Worm (Caenorhabditis elegans) whole organism, L1 larva: ENCODE data around the gene C28D4.7.
A peak's percentile ranks its signal among the peaks of the same experiment; 100 is the strongest.
"Not testable (repeated sequence)": the region's sequence is repeated elsewhere in the genome, so short reads cannot be mapped to it uniquely, and the experiment has no call there.

Experiments
- F16B12.6 ChIP-seq: fragments of 150-350 bp; optimal IDR thresholded peaks from 2 replicates; lab custom pipeline; 2014; ENCODE audit warnings: missing biosample characterization, missing genetic modification characterization
- Y116A8C.19 ChIP-seq: sonication (generic microtip); optimal IDR thresholded peaks from 2 replicates; lab custom pipeline; 2016; ENCODE audit warnings: missing compliant biosample characterization, missing genetic modification characterization, borderline replicate concordance
- blmp-1 ChIP-seq: fragments of 150-350 bp; optimal IDR thresholded peaks from 2 replicates; lab custom pipeline; 2014; ENCODE audit warnings: missing biosample characterization, missing genetic modification characterization
- ceh-8 ChIP-seq: fragments of 200-800 bp; sonication (Bioruptor generic); optimal IDR thresholded peaks from 2 replicates; lab custom pipeline; 2018; ENCODE audit warnings: mild to moderate bottlenecking, missing genetic modification characterization, moderate library complexity, missing compliant biosample characterization
- dsc-1 ChIP-seq: sonication (generic microtip); optimal IDR thresholded peaks from 2 replicates; lab custom pipeline; 2016; ENCODE audit warnings: mild to moderate bottlenecking, missing genetic modification characterization, missing compliant biosample characterization
- efl-1 ChIP-seq, 4 experiments: fragments of 150-350 bp; optimal IDR thresholded peaks in 3 of 4; peaks in 1 of 4; 1 replicate in 1 of 4; 2 replicates in 3 of 4; lab custom pipeline; 2014; ENCODE audit warnings: missing biosample characterization in 2 of 4, missing genetic modification characterization in 2 of 4, missing genetic modification reagents in 2 of 4
- elt-3 ChIP-seq, 6 experiments: fragments of 150-350 bp in 1 of 6; sonication (generic microtip); optimal IDR thresholded peaks; 2 replicates each; lab custom pipeline; 2017 to 2018; ENCODE audit warnings: missing biosample characterization in 6 of 6, missing genetic modification characterization in 6 of 6, inconsistent platforms in 1 of 6
- fkh-10 ChIP-seq: sonication (generic microtip); optimal IDR thresholded peaks from 2 replicates; lab custom pipeline; 2017; ENCODE audit warnings: missing biosample characterization, missing genetic modification reagents, missing genetic modification characterization
- fos-1 ChIP-seq: fragments of 150-350 bp; optimal IDR thresholded peaks from 2 replicates; lab custom pipeline; 2014; ENCODE audit warnings: missing biosample characterization, missing genetic modification characterization
- grh-1 ChIP-seq: fragments of 200-800 bp; sonication (Bioruptor generic); IDR thresholded peaks from 2 replicates; pipeline ENCODE4 v1.3.6; 2022; ENCODE audit warnings: missing genetic modification reagents, missing genetic modification characterization, missing compliant biosample characterization
- irx-1 ChIP-seq: sonication (generic microtip); optimal IDR thresholded peaks from 2 replicates; lab custom pipeline; 2016; ENCODE audit warnings: missing genetic modification characterization, missing compliant biosample characterization
- lin-14 ChIP-seq: fragments of 200-800 bp; sonication (Bioruptor generic); optimal IDR thresholded peaks from 2 replicates; lab custom pipeline; 2018; ENCODE audit warnings: mild to moderate bottlenecking, missing genetic modification characterization, moderate library complexity, missing compliant biosample characterization
- lin-15B ChIP-seq: fragments of 150-350 bp; sonication (generic microtip); optimal IDR thresholded peaks from 3 replicates; lab custom pipeline; 2014; ENCODE audit warnings: missing biosample characterization, missing genetic modification characterization
- lin-35 ChIP-seq, 2 experiments: fragments of 150-350 bp; optimal IDR thresholded peaks; 2 replicates each; lab custom pipeline; 2014; ENCODE audit warnings: missing biosample characterization in 2 of 2, missing genetic modification characterization in 2 of 2, missing genetic modification reagents in 2 of 2
- lsy-2 ChIP-seq, 2 experiments: fragments of 150-350 bp; optimal IDR thresholded peaks; 2 replicates each; lab custom pipeline; 2014; ENCODE audit warnings: missing biosample characterization in 2 of 2, missing genetic modification characterization in 2 of 2
- nhr-19 ChIP-seq: fragments of 200-800 bp; sonication (Bioruptor generic); conservative IDR thresholded peaks from 2 replicates; pipeline ENCODE4 v1.3.6; 2022; ENCODE audit warnings: missing genetic modification characterization, missing compliant biosample characterization
- nhr-20 ChIP-seq: sonication (generic microtip); optimal IDR thresholded peaks from 2 replicates; lab custom pipeline; 2016; ENCODE audit warnings: mild to moderate bottlenecking, missing genetic modification characterization, missing compliant biosample characterization
- nhr-28 ChIP-seq: fragments of 150-350 bp; optimal IDR thresholded peaks from 2 replicates; lab custom pipeline; 2014; ENCODE audit warnings: missing biosample characterization, missing genetic modification characterization
- nhr-47 ChIP-seq: sonication (generic microtip); optimal IDR thresholded peaks from 2 replicates; lab custom pipeline; 2016; ENCODE audit warnings: mild to moderate bottlenecking, missing genetic modification characterization, moderate library complexity, missing compliant biosample characterization
- nhr-76 ChIP-seq: sonication (generic microtip); optimal IDR thresholded peaks from 2 replicates; lab custom pipeline; 2017; ENCODE audit warnings: missing biosample characterization, missing genetic modification characterization
- nhr-77 ChIP-seq: fragments of 150-350 bp; optimal IDR thresholded peaks from 2 replicates; lab custom pipeline; 2014; ENCODE audit warnings: missing biosample characterization, missing genetic modification characterization
- nhr-90 ChIP-seq: sonication (generic microtip); optimal IDR thresholded peaks from 2 replicates; lab custom pipeline; 2016; ENCODE audit warnings: mild to moderate bottlenecking, missing genetic modification characterization, missing compliant biosample characterization; ENCODE audit not compliant: poor library complexity
- pag-3 ChIP-seq: sonication (generic microtip); optimal IDR thresholded peaks from 2 replicates; lab custom pipeline; 2017; ENCODE audit warnings: missing genetic modification characterization, mild to moderate bottlenecking, missing compliant biosample characterization, antibody characterized with exemption, borderline replicate concordance; ENCODE audit not compliant: insufficient read depth
- pqm-1 ChIP-seq: sonication (generic microtip); optimal IDR thresholded peaks from 3 replicates; lab custom pipeline; 2017; ENCODE audit warnings: missing biosample characterization, missing genetic modification characterization
- sox-4 ChIP-seq: sonication (generic microtip); optimal IDR thresholded peaks from 2 replicates; lab custom pipeline; 2016; ENCODE audit warnings: missing genetic modification characterization, missing compliant biosample characterization
- tlp-1 ChIP-seq: fragments of 150-350 bp; optimal IDR thresholded peaks from 2 replicates; lab custom pipeline; 2014; ENCODE audit warnings: missing biosample characterization, missing genetic modification characterization
- unc-30 ChIP-seq: sonication (generic microtip); optimal IDR thresholded peaks from 2 replicates; lab custom pipeline; 2017; ENCODE audit warnings: missing biosample characterization, missing genetic modification characterization
- unc-86 ChIP-seq: sonication (generic microtip); optimal IDR thresholded peaks from 2 replicates; lab custom pipeline; 2016; ENCODE audit warnings: missing genetic modification characterization, missing compliant biosample characterization
- ztf-11 ChIP-seq, 2 experiments: sonication (generic microtip); optimal IDR thresholded peaks; 2 replicates each; lab custom pipeline; 2016 to 2017; ENCODE audit warnings: missing genetic modification characterization in 2 of 2, missing biosample characterization in 1 of 2, missing compliant biosample characterization in 1 of 2

The C28D4.7 gene

ce11 chrIV:9755713-9756112 lies 12.8 kb upstream of the C28D4.7 start:
- TF ChIP-seq F16B12.6 (tag; lab: Kevin White, UChicago): no peak
- no peak for TF ChIP-seq unc-30
- TF ChIP-seq fos-1 (tag; lab: Kevin White, UChicago): no peak
- no peak for TF ChIP-seq pag-3 (tag; lab: Kevin White, UChicago)
- no peak for TF ChIP-seq fkh-10 (GFP tag; lab: Kevin White, UChicago)
- no peak for TF ChIP-seq pqm-1 (tag; lab: Kevin White, UChicago)
- TF ChIP-seq ztf-11 (tag; optimal IDR thresholded peaks at IDR 0.05; lab: Kevin White, UChicago): no peak
- no peak for TF ChIP-seq lin-14 (GFP tag; lab: Kevin White, UChicago)
- peak; percentile 58 for TF ChIP-seq blmp-1
- TF ChIP-seq lin-15B (tag; lab: Kevin White, UChicago): no peak
- peak in 4 of 6 experiments; percentile 37 to 50 (median 44) for TF ChIP-seq elt-3 (tag; optimal IDR thresholded peaks at IDR 0.05; lab: Kevin White, UChicago)

ce11 chrIV:9748342-9748741 lies 5.4 kb upstream of the C28D4.7 start, which contains the start of gene C28D4.8:
Gene C28D4.8 (minus strand): TSS chrIV:9748442.
- TF ChIP-seq ceh-8 (GFP tag; lab: Kevin White, UChicago) (no peak), nhr-77 (tag; lab: Kevin White, UChicago) (no peak), elt-3 (tag; optimal IDR thresholded peaks at IDR 0.05; lab: Kevin White, UChicago) (no peak)
- TF ChIP-seq, all 84 proteins: peak for 0

ce11 chrIV:9746762-9747161 lies 3.8 kb upstream of the C28D4.7 start, which contains the start of gene C28D4.5:
Gene C28D4.5 (minus strand): TSS chrIV:9746862.
- no peak for TF ChIP-seq efl-1 (optimal IDR thresholded peaks at IDR 0.05; lab: Kevin White, UChicago)
- TF ChIP-seq efl-1 (GFP tag; optimal IDR thresholded peaks at IDR 0.05 in 1 of 2; lab: Kevin White, UChicago): no peak
- no peak for TF ChIP-seq nhr-77 (tag; lab: Kevin White, UChicago)
- TF ChIP-seq F16B12.6 (tag; lab: Kevin White, UChicago): no peak
- no peak for TF ChIP-seq nhr-76 (tag; lab: Kevin White, UChicago)
- TF ChIP-seq nhr-28 (tag; lab: Kevin White, UChicago): no peak
- TF ChIP-seq lin-35 (GFP tag; optimal IDR thresholded peaks at IDR 0.05; lab: Kevin White, UChicago): no peak
- TF ChIP-seq Y116A8C.19: no peak
- no peak for TF ChIP-seq tlp-1
- TF ChIP-seq dsc-1 (tag; lab: Kevin White, UChicago): no peak
- TF ChIP-seq nhr-20 (tag; lab: Kevin White, UChicago): no peak
- TF ChIP-seq nhr-47 (tag; lab: Kevin White, UChicago): no peak
- TF ChIP-seq nhr-90 (tag; lab: Kevin White, UChicago): no peak
- no peak for TF ChIP-seq sox-4
- no peak for TF ChIP-seq nhr-19
- no peak for TF ChIP-seq unc-86 (tag; lab: Kevin White, UChicago)

- TF ChIP-seq lsy-2 (tag; optimal IDR thresholded peaks at IDR 0.05; lab: Kevin White, UChicago) (no peak), nhr-47 (tag; lab: Kevin White, UChicago) (no peak)
These were observed 2.0 kb upstream of the C28D4.7 start, which contains the start of gene C28D4.4 for ce11 chrIV:9744905-9745304. Gene C28D4.4 (minus strand): TSS chrIV:9745005.

DNA sequence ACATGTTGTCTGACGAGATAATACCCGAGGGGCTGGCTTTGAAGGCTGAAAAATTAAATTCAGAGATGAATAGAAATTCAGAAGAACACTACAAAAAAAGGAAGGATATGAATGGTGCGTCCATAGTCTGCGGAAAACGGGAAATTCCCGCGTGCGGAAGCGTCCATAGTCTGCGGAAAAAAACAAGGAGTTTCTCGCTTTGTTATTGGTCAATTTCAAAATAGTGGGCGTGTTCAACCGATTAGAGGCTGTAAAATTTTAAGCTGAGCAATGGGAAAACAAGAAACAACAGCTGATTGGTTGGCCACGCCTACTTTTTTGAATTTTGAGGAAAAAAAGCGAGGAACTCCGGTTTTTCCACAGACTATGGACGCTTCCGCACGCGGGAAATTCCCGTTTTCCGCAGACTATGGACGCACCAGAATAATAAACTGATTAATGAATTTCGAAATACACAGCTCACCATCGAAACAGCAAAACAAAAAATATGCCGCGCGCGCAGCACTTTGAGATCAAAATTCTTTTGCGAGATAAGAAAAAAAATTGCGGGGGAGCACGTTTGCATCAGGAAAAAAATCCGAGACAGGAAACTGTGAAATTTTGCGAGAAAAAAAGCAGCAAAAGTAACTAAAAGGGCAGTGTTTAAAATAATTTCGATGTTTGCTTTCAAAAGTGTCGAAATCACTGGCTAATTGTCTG lies 1.9 kb downstream of the C28D4.7 start, which contains the start of gene gln-6:
gln-6 (minus strand) TSS at position 51 of the 699 bp plus-strand sequence.
- peak in 1 of 2 experiments; percentile 8 for TF ChIP-seq efl-1 (optimal IDR thresholded peaks at IDR 0.05; lab: Kevin White, UChicago)
- not testable (repeated sequence) for TF ChIP-seq efl-1 (GFP tag; optimal IDR thresholded peaks at IDR 0.05 in 1 of 2; lab: Kevin White, UChicago)

- no peak for TF ChIP-seq grh-1
- TF ChIP-seq nhr-77 (tag; lab: Kevin White, UChicago): no peak
- no peak for TF ChIP-seq irx-1 (tag; lab: Kevin White, UChicago)
These were observed 3.9 kb downstream of the C28D4.7 start for ce11 chrIV:9739001-9739400.
